Worm (Caenorhabditis elegans): ENCODE measurements around the gene hadb-1.

The hadb-1 gene

DNA sequence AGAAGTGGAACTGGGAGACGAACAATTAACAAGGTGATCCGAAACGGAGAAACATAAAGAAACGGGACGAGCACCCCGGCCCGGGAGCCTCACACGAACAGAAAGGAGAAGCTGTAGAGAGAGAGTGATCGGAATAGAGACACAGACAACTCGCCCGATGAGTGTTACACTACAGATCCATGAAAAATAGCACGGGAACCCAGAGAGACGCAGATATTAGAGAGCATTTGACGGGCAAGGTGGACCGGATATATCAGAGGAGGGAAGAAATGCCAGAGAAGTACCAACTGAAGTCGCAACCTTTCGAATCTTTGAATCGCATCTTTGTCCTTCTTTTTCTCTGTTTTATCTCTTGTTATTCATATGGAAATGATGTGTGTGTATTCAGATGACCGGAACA lies 3.9 kb downstream of the hadb-1 start, which contains the start of gene anmt-1:
anmt-1 (plus strand) TSS at position 388 of the 400 bp plus-strand sequence.
- TF ChIP-seq unc-55 (GFP tag; optimal IDR thresholded peaks at IDR 0.05) (peak; percentile 83), gmeb-2 (tag; optimal IDR thresholded peaks at IDR 0.05) (no peak), pat-9 (tag; optimal IDR thresholded peaks at IDR 0.05) (peak; percentile 17)

DNA sequence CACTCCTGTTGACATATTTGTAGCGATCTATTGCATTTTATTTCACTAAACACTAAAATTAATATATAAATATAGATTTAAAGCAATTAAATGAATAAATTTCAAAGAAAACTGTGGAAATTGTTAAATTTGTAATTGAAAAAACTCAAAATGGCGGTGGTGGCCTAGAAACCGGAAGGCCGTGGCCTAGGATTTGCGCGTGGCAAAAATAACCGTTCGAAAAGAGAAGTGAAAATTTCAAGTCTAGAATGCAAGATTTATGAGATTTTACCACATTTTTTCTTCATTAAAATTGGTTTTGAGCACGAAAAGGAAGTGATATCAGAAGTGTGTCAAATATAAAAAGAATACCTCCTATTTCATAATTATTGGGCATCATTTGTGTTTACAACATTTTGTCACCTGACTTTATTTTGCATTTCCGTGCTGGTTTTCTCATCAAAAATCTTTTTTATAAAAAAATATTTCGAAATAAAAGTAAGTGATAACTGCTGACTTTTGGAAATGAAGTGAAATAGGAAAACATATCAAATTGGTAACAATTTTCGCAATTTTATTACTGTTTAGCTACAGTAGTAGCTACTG lies 4.5 kb downstream of the hadb-1 start, which contains the start of gene fli-1:
fli-1 (minus strand) TSS at position 58 of the 585 bp plus-strand sequence.
- TF ChIP-seq ceh-31 (tag; optimal IDR thresholded peaks at IDR 0.05) (peak; percentile 49), ets-4 (tag; optimal IDR thresholded peaks at IDR 0.05) (peak; percentile 29), C38D4.7 (GFP tag; optimal IDR thresholded peaks at IDR 0.05) (no peak), fkh-6 (tag; optimal IDR thresholded peaks at IDR 0.05) (no peak), hlh-8 (tag; optimal IDR thresholded peaks at IDR 0.05) (no peak), ceh-2 (tag; optimal IDR thresholded peaks at IDR 0.05) (peak; percentile 53), C08G9.2 (tag; optimal IDR thresholded peaks at IDR 0.05) (peak; percentile 68), ceh-48 (tag; optimal IDR thresholded peaks at IDR 0.05) (no peak), sox-2 (GFP tag; IDR thresholded peaks at IDR 0.05) (no peak), elt-2 (tag; optimal IDR thresholded peaks at IDR 0.05) (peak; percentile 18), dmd-4 (tag; optimal IDR thresholded peaks at IDR 0.05; ENCODE audit: borderline replicate concordance) (no peak), fkh-10 (GFP tag; optimal IDR thresholded peaks at IDR 0.05) (no peak), tbx-7 (tag; optimal IDR thresholded peaks at IDR 0.05) (peak; percentile 4), pha-4 (tag; optimal IDR thresholded peaks at IDR 0.05) (no peak), tbx-2 (tag; optimal IDR thresholded peaks at IDR 0.05) (peak; percentile 6)

ce11 chrIII:8678371-8678770 lies 9.9 kb downstream of the hadb-1 start:
- TF ChIP-seq nfya-1 (tag; optimal IDR thresholded peaks at IDR 0.05) (peak; percentile 81), K02D7.2 (tag; optimal IDR thresholded peaks at IDR 0.05) (peak; percentile 93), pag-3 (tag; optimal IDR thresholded peaks at IDR 0.05; ENCODE audit: borderline replicate concordance) (peak; percentile 77), mec-3 (tag; optimal IDR thresholded peaks at IDR 0.05; ENCODE audit: borderline replicate concordance) (peak; percentile 90), ceh-30 (tag; optimal IDR thresholded peaks at IDR 0.05) (peak; percentile 16), fkh-6 (tag; optimal IDR thresholded peaks at IDR 0.05) (peak; percentile 94), hlh-8 (tag; optimal IDR thresholded peaks at IDR 0.05) (peak; percentile 77), ceh-45 (GFP tag; IDR thresholded peaks at IDR 0.05) (peak; percentile 91), lin-11 (tag; optimal IDR thresholded peaks at IDR 0.05) (peak; percentile 92), pax-1 (tag; optimal IDR thresholded peaks at IDR 0.05) (no peak), pat-9 (tag; optimal IDR thresholded peaks at IDR 0.05) (peak; percentile 93), ama-1 (optimal IDR thresholded peaks at IDR 0.05) (no peak), ceh-6 (GFP tag; optimal IDR thresholded peaks at IDR 0.05) (peak; percentile 95), lim-6 (tag; optimal IDR thresholded peaks at IDR 0.05) (peak; percentile 85), unc-42 (tag; optimal IDR thresholded peaks at IDR 0.05) (peak; percentile 69), fax-1 (tag; optimal IDR thresholded peaks at IDR 0.05) (peak; percentile 89), ahr-1 (tag; optimal IDR thresholded peaks at IDR 0.05) (peak; percentile 84), elt-2 (tag; optimal IDR thresholded peaks at IDR 0.05) (peak; percentile 96), pha-2 (tag; optimal IDR thresholded peaks at IDR 0.05) (peak; percentile 93), ztf-16 (tag; optimal IDR thresholded peaks at IDR 0.05) (peak; percentile 93), sox-4 (tag; optimal IDR thresholded peaks at IDR 0.05) (peak; percentile 95), nhr-232 (tag; optimal IDR thresholded peaks at IDR 0.05) (peak; percentile 86), pha-4 (tag; optimal IDR thresholded peaks at IDR 0.05) (no peak), pros-1 (tag; optimal IDR thresholded peaks at IDR 0.05) (peak; percentile 37), ceh-2 (tag; optimal IDR thresholded peaks at IDR 0.05) (peak; percentile 84), eyg-1 (tag; optimal IDR thresholded peaks at IDR 0.05) (peak; percentile 97), hlh-6 (tag; optimal IDR thresholded peaks at IDR 0.05) (peak; percentile 97), C08G9.2 (tag; optimal IDR thresholded peaks at IDR 0.05) (peak; percentile 90), sdc-2 (tag; optimal IDR thresholded peaks at IDR 0.05) (peak; percentile 86), T23F11.4 (GFP tag; optimal IDR thresholded peaks at IDR 0.05) (peak; percentile 94), tbx-2 (tag; optimal IDR thresholded peaks at IDR 0.05) (peak; percentile 92), ceh-22 (tag; optimal IDR thresholded peaks at IDR 0.05) (no peak), madf-2 (tag; optimal IDR thresholded peaks at IDR 0.05) (peak; percentile 94), unc-3 (GFP tag; conservative IDR thresholded peaks at IDR 0.05) (peak; percentile 94), unc-3 (tag; optimal IDR thresholded peaks at IDR 0.05) (peak; percentile 89), C38D4.7 (GFP tag; optimal IDR thresholded peaks at IDR 0.05) (peak; percentile 91), nhr-11 (tag; optimal IDR thresholded peaks at IDR 0.05) (no peak), gmeb-2 (tag; optimal IDR thresholded peaks at IDR 0.05) (peak; percentile 95), rnt-1 (tag; optimal IDR thresholded peaks at IDR 0.05) (peak; percentile 84), unc-86 (tag; optimal IDR thresholded peaks at IDR 0.05) (peak; percentile 93)
